Fruit fly (Drosophila melanogaster) whole organism, embryonic: Measurements from ENCODE around the gene CG9393.

Experiments
- Asciz ChIP-seq: fragments of 200-800 bp; sonication (Bioruptor generic); optimal IDR thresholded peaks from 2 replicates; lab custom pipeline; 2017; ENCODE audit warnings: missing biosample characterization, mild to moderate bottlenecking, missing genetic modification characterization, missing genetic modification reagents
- Atf-2 ChIP-seq: fragments of 200-800 bp; sonication (Bioruptor generic); optimal IDR thresholded peaks from 2 replicates; lab custom pipeline; 2016; ENCODE audit warnings: missing biosample characterization, missing genetic modification characterization
- Bteb2 ChIP-seq: fragments of 200-800 bp; sonication (Bioruptor generic); optimal IDR thresholded peaks from 2 replicates; lab custom pipeline; 2016; ENCODE audit warnings: missing biosample characterization, missing genetic modification characterization
- CG12744 ChIP-seq: fragments of 200-800 bp; sonication (Bioruptor generic); optimal IDR thresholded peaks from 2 replicates; lab custom pipeline; 2016; ENCODE audit warnings: missing biosample characterization, missing genetic modification characterization
- CG13894 ChIP-seq: fragments of 200-800 bp; sonication (Bioruptor generic); optimal IDR thresholded peaks from 3 replicates; lab custom pipeline; 2018; ENCODE audit warnings: missing biosample characterization, mild to moderate bottlenecking, missing genetic modification characterization, moderate library complexity
- CG14965 ChIP-seq: fragments of 200-800 bp; sonication (Bioruptor generic); optimal IDR thresholded peaks from 2 replicates; lab custom pipeline; 2016; ENCODE audit warnings: missing biosample characterization, missing genetic modification characterization, borderline replicate concordance
- CG15514 ChIP-seq: fragments of 200-800 bp; sonication (Bioruptor generic); optimal IDR thresholded peaks from 3 replicates; lab custom pipeline; 2017; ENCODE audit warnings: missing biosample characterization, missing genetic modification characterization, mild to moderate bottlenecking, moderate library complexity, missing genetic modification reagents
- CG15696 ChIP-seq: fragments of 200-800 bp; sonication (Bioruptor generic); optimal IDR thresholded peaks from 2 replicates; lab custom pipeline; 2019; ENCODE audit warnings: missing biosample characterization, mild to moderate bottlenecking, missing genetic modification characterization, moderate library complexity
- CG17385 ChIP-seq: fragments of 200-800 bp; sonication (Bioruptor generic); optimal IDR thresholded peaks from 3 replicates; lab custom pipeline; 2018; ENCODE audit warnings: missing biosample characterization, mild to moderate bottlenecking, missing genetic modification characterization
- CG17829 ChIP-seq: fragments of 200-800 bp; optimal IDR thresholded peaks from 2 replicates; lab custom pipeline; 2019; ENCODE audit warnings: missing biosample characterization, mild to moderate bottlenecking, missing genetic modification characterization, moderate library complexity
- CG1792 ChIP-seq: fragments of 200-800 bp; sonication (Bioruptor generic); optimal IDR thresholded peaks from 2 replicates; lab custom pipeline; 2016; ENCODE audit warnings: missing biosample characterization, missing genetic modification characterization
- CG18011 ChIP-seq: fragments of 200-800 bp; sonication (Bioruptor generic); optimal IDR thresholded peaks from 2 replicates; lab custom pipeline; 2017; ENCODE audit warnings: missing biosample characterization, missing genetic modification characterization, mild to moderate bottlenecking, moderate library complexity, missing genotype
- CG18599 ChIP-seq: fragments of 200-800 bp; sonication (Bioruptor generic); optimal IDR thresholded peaks from 3 replicates; lab custom pipeline; 2017; ENCODE audit warnings: missing biosample characterization, missing genetic modification characterization, mild to moderate bottlenecking, moderate library complexity, missing genetic modification reagents
- CG2875 ChIP-seq: fragments of 200-800 bp; sonication (Bioruptor generic); optimal IDR thresholded peaks from 2 replicates; lab custom pipeline; 2017; ENCODE audit warnings: missing biosample characterization, mild to moderate bottlenecking, missing genetic modification characterization, missing genetic modification reagents
- CG3281 ChIP-seq: fragments of 200-800 bp; sonication (Bioruptor generic); optimal IDR thresholded peaks from 3 replicates; lab custom pipeline; 2017; ENCODE audit warnings: missing biosample characterization, mild to moderate bottlenecking, missing genetic modification characterization
- CG3995 ChIP-seq: fragments of 200-800 bp; sonication (Bioruptor generic); optimal IDR thresholded peaks from 3 replicates; lab custom pipeline; 2016; ENCODE audit warnings: missing biosample characterization, missing genetic modification characterization
- CG4424 ChIP-seq: fragments of 200-800 bp; sonication (Bioruptor generic); optimal IDR thresholded peaks from 3 replicates; lab custom pipeline; 2016; ENCODE audit warnings: missing biosample characterization, missing genetic modification characterization
- CG4617 ChIP-seq: fragments of 200-800 bp; sonication (Bioruptor generic); optimal IDR thresholded peaks from 3 replicates; lab custom pipeline; 2016; ENCODE audit warnings: missing biosample characterization, missing genetic modification characterization, borderline replicate concordance
- CG6683 ChIP-seq: fragments of 200-800 bp; sonication (Bioruptor generic); optimal IDR thresholded peaks from 2 replicates; lab custom pipeline; 2017; ENCODE audit warnings: missing biosample characterization, mild to moderate bottlenecking, missing genetic modification characterization, missing genetic modification reagents
- CG8281 ChIP-seq: fragments of 200-800 bp; sonication (Bioruptor generic); optimal IDR thresholded peaks from 2 replicates; lab custom pipeline; 2018; ENCODE audit warnings: missing biosample characterization, mild to moderate bottlenecking, missing genetic modification characterization, moderate library complexity
- CG9817 ChIP-seq: fragments of 200-800 bp; sonication (Bioruptor generic); optimal IDR thresholded peaks from 2 replicates; lab custom pipeline; 2018; ENCODE audit warnings: missing biosample characterization, mild to moderate bottlenecking, missing genetic modification characterization, moderate library complexity
- CHES-1-like ChIP-seq: fragments of 200-800 bp; sonication (Bioruptor generic); optimal IDR thresholded peaks from 2 replicates; lab custom pipeline; 2016; ENCODE audit warnings: missing biosample characterization, missing genetic modification characterization
- D19A ChIP-seq: fragments of 200-800 bp; optimal IDR thresholded peaks from 3 replicates; lab custom pipeline; 2019; ENCODE audit warnings: missing biosample characterization, mild to moderate bottlenecking, missing genetic modification characterization, moderate library complexity
- Dll ChIP-seq: fragments of 200-800 bp; sonication (Bioruptor generic); IDR thresholded peaks from 4 replicates; pipeline ENCODE4 v1.3.6; 2022; ENCODE audit warnings: missing biosample characterization, missing genetic modification characterization; ENCODE audit not compliant: partially characterized antibody
- HHEX ChIP-seq: fragments of 200-800 bp; sonication (Bioruptor generic); optimal IDR thresholded peaks from 3 replicates; lab custom pipeline; 2017; ENCODE audit warnings: missing biosample characterization, mild to moderate bottlenecking, missing genetic modification characterization, missing genetic modification reagents
- HLHmδ ChIP-seq: fragments of 200-800 bp; sonication (Bioruptor generic); optimal IDR thresholded peaks from 2 replicates; lab custom pipeline; 2018; ENCODE audit warnings: missing biosample characterization, mild to moderate bottlenecking, missing genetic modification characterization, moderate library complexity
- Hey ChIP-seq: fragments of 200-800 bp; sonication (Bioruptor generic); optimal IDR thresholded peaks from 3 replicates; lab custom pipeline; 2018; ENCODE audit warnings: missing biosample characterization, mild to moderate bottlenecking, missing genetic modification characterization
- Hsf ChIP-seq: fragments of 200-800 bp; sonication (Bioruptor generic); optimal IDR thresholded peaks from 3 replicates; lab custom pipeline; 2016; ENCODE audit warnings: missing biosample characterization, missing genetic modification characterization
- MBD-R2 ChIP-seq: fragments of 200-800 bp; sonication (Bioruptor generic); IDR thresholded peaks from 2 replicates; pipeline ENCODE4 v1.3.6; 2022; ENCODE audit warnings: missing biosample characterization, missing genetic modification characterization
- NC2α ChIP-seq: fragments of 200-800 bp; sonication (Bioruptor generic); optimal IDR thresholded peaks from 2 replicates; lab custom pipeline; 2016; ENCODE audit warnings: missing biosample characterization, missing genetic modification characterization
- Ravus ChIP-seq: fragments of 200-800 bp; sonication (Bioruptor generic); IDR thresholded peaks from 2 replicates; pipeline ENCODE4 v1.3.6; 2022; ENCODE audit warnings: missing biosample characterization, missing genetic modification characterization
- bab2 ChIP-seq: fragments of 200-800 bp; sonication (Bioruptor generic); optimal IDR thresholded peaks from 2 replicates; lab custom pipeline; 2016; ENCODE audit warnings: missing biosample characterization, missing genetic modification characterization
- caup ChIP-seq: fragments of 200-800 bp; sonication (Bioruptor generic); optimal IDR thresholded peaks from 3 replicates; lab custom pipeline; 2017; ENCODE audit warnings: missing biosample characterization, mild to moderate bottlenecking, missing genetic modification characterization, moderate library complexity; ENCODE audit not compliant: severe bottlenecking
- da ChIP-seq: fragments of 200-800 bp; sonication (Bioruptor generic); optimal IDR thresholded peaks from 2 replicates; lab custom pipeline; 2016; ENCODE audit warnings: missing biosample characterization, missing genetic modification characterization
- en ChIP-seq: fragments of 200-800 bp; sonication (Bioruptor generic); optimal IDR thresholded peaks from 2 replicates; lab custom pipeline; 2016; ENCODE audit warnings: missing biosample characterization, missing genetic modification characterization
- fu2 ChIP-seq: fragments of 200-800 bp; sonication (Bioruptor generic); optimal IDR thresholded peaks from 2 replicates; lab custom pipeline; 2016; ENCODE audit warnings: missing biosample characterization, missing genetic modification characterization
- gro ChIP-seq: fragments of 200-800 bp; sonication (Bioruptor generic); optimal IDR thresholded peaks from 2 replicates; lab custom pipeline; 2016; ENCODE audit warnings: missing biosample characterization, missing genetic modification characterization
- hbn ChIP-seq: fragments of 200-800 bp; sonication (Bioruptor generic); IDR thresholded peaks from 2 replicates; pipeline ENCODE4 v1.3.6; 2022; ENCODE audit warnings: missing biosample characterization, missing genetic modification characterization; ENCODE audit not compliant: partially characterized antibody
- inv ChIP-seq: fragments of 200-800 bp; sonication (Bioruptor generic); IDR thresholded peaks from 2 replicates; pipeline ENCODE4 v1.3.6; 2022; ENCODE audit warnings: missing biosample characterization, missing genetic modification characterization; ENCODE audit not compliant: partially characterized antibody
- jing ChIP-seq: fragments of 200-800 bp; sonication (Bioruptor generic); optimal IDR thresholded peaks from 2 replicates; lab custom pipeline; 2018; ENCODE audit warnings: missing biosample characterization, mild to moderate bottlenecking, missing genetic modification characterization
- lilli ChIP-seq: fragments of 200-800 bp; sonication (Bioruptor generic); optimal IDR thresholded peaks from 3 replicates; lab custom pipeline; 2016; ENCODE audit warnings: missing biosample characterization, missing genetic modification characterization
- luna ChIP-seq: fragments of 200-800 bp; sonication (Bioruptor generic); optimal IDR thresholded peaks from 2 replicates; lab custom pipeline; 2016; ENCODE audit warnings: missing biosample characterization, missing genetic modification characterization
- nom ChIP-seq: fragments of 200-800 bp; sonication (Bioruptor generic); optimal IDR thresholded peaks from 2 replicates; lab custom pipeline; 2017; ENCODE audit warnings: missing biosample characterization, missing genetic modification characterization, mild to moderate bottlenecking, moderate library complexity, missing genetic modification reagents
- peb ChIP-seq: fragments of 200-800 bp; sonication (Bioruptor generic); IDR thresholded peaks from 2 replicates; pipeline ENCODE4 v1.3.6; 2022; ENCODE audit warnings: missing biosample characterization, missing genetic modification characterization
- repo ChIP-seq: fragments of 200-800 bp; sonication (Bioruptor generic); optimal IDR thresholded peaks from 2 replicates; lab custom pipeline; 2016; ENCODE audit warnings: missing biosample characterization, missing genetic modification characterization
- stwl ChIP-seq: fragments of 200-800 bp; sonication (Bioruptor generic); optimal IDR thresholded peaks from 3 replicates; lab custom pipeline; 2018; ENCODE audit warnings: missing biosample characterization, mild to moderate bottlenecking, missing genetic modification characterization, moderate library complexity
- tap ChIP-seq: fragments of 200-800 bp; optimal IDR thresholded peaks from 3 replicates; lab custom pipeline; 2019; ENCODE audit warnings: missing biosample characterization, mild to moderate bottlenecking, missing genetic modification characterization, moderate library complexity
- vfl ChIP-seq: fragments of 200-800 bp; sonication (Bioruptor generic); optimal IDR thresholded peaks from 2 replicates; lab custom pipeline; 2016; ENCODE audit warnings: missing biosample characterization, missing genetic modification characterization
- z ChIP-seq: fragments of 200-800 bp; sonication (Bioruptor generic); IDR thresholded peaks from 3 replicates; pipeline ENCODE4 v1.3.6; 2022; ENCODE audit warnings: missing biosample characterization, missing genetic modification characterization
- zen ChIP-seq: fragments of 200-800 bp; sonication (Bioruptor generic); optimal IDR thresholded peaks from 3 replicates; lab custom pipeline; 2018; ENCODE audit warnings: missing biosample characterization, mild to moderate bottlenecking, missing genetic modification characterization, moderate library complexity

CG9393 gene

DNA sequence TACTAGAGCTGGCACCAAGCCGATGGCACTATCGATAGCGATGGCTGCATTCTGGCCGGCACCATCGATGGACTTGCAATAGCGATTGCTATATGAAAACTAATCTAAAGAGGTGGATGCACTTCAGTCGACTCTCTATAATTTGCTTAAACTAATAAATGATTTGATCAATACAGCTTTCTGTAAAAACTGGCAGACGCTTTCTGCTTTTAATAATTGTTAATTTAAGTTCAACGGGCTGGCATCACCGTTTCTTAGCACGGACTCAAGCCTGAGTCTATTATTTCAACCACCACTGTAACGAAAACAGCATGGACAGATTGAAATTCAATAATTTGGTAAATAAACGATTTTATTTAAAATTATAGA, 50.4 kb downstream of the CG9393 start, which contains the start of the genes Ras85D and Rlb1 (continued):
- TF ChIP-seq CG15514 (GFP tag; lab: Kevin White, UChicago) (peak; percentile 75), CG3281 (GFP tag; lab: Kevin White, UChicago) (peak; percentile 62), zen (tag; lab: Kevin White, UChicago) (peak; percentile 8), Ravus (GFP tag; lab: Robert Waterston, UW) (no peak), MBD-R2 (GFP tag; lab: Robert Waterston, UW) (no peak), en (GFP tag; lab: Kevin White, UChicago) (peak; percentile 18), CG9817 (tag; lab: Kevin White, UChicago) (peak; percentile 89), D19A (tag; lab: Kevin White, UChicago) (peak; percentile 29), Hey (no peak), stwl (tag; lab: Kevin White, UChicago) (peak; percentile 27), CG2875 (peak; percentile 4), CG17829 (tag; lab: Kevin White, UChicago) (peak; percentile 73), da (GFP tag; lab: Kevin White, UChicago) (peak; percentile 45), nom (no peak), Asciz (GFP tag; lab: Kevin White, UChicago) (no peak), hbn (GFP tag; lab: Robert Waterston, UW) (no peak), caup (peak; percentile 43), CG17385 (GFP tag; lab: Kevin White, UChicago) (peak; percentile 20), vfl (GFP tag; lab: Kevin White, UChicago) (peak; percentile 63), CG18599 (no peak), Bteb2 (peak; percentile 69), jing (no peak), Dll (no peak), luna (peak; percentile 73), Atf-2 (GFP tag; lab: Kevin White, UChicago) (peak; percentile 74), CG13894 (tag; lab: Kevin White, UChicago) (peak; percentile 81), HLHmδ (GFP tag; lab: Kevin White, UChicago) (no peak), CHES-1-like (GFP tag; lab: Kevin White, UChicago) (peak; percentile 81), peb (GFP tag; lab: Robert Waterston, UW) (no peak), z (GFP tag; lab: Robert Waterston, UW) (no peak), Hsf (GFP tag; lab: Kevin White, UChicago) (peak; percentile 75), HHEX (peak; percentile 60), CG6683 (GFP tag; lab: Kevin White, UChicago) (peak; percentile 35), CG1792 (GFP tag; lab: Kevin White, UChicago) (peak; percentile 42), CG4617 (peak; percentile 96), fu2 (GFP tag; lab: Kevin White, UChicago) (peak; percentile 77), repo (GFP tag; lab: Kevin White, UChicago) (peak; percentile 72), CG3995 (GFP tag; lab: Kevin White, UChicago) (peak; percentile 1), CG18011 (GFP tag; lab: Kevin White, UChicago) (peak; percentile 13), inv (GFP tag; lab: Robert Waterston, UW) (no peak), CG14965 (GFP tag; lab: Kevin White, UChicago) (no peak), NC2α (GFP tag; lab: Kevin White, UChicago) (peak; percentile 59), gro (GFP tag; lab: Kevin White, UChicago) (peak; percentile 90), CG4424 (GFP tag; lab: Kevin White, UChicago) (peak; percentile 60), lilli (peak; percentile 88), tap (peak; percentile 13), CG15696 (tag; lab: Kevin White, UChicago) (peak; percentile 62), bab2 (GFP tag; lab: Kevin White, UChicago) (peak; percentile 87), CG12744 (GFP tag; lab: Kevin White, UChicago) (peak; percentile 23), CG8281 (tag; lab: Kevin White, UChicago) (peak; percentile 56)
